Fruit fly (Drosophila melanogaster): ENCODE measurements around the gene CG32264.
A peak's percentile ranks its signal among the peaks of the same experiment; 100 is the strongest.

Gene CG32264

DNA sequence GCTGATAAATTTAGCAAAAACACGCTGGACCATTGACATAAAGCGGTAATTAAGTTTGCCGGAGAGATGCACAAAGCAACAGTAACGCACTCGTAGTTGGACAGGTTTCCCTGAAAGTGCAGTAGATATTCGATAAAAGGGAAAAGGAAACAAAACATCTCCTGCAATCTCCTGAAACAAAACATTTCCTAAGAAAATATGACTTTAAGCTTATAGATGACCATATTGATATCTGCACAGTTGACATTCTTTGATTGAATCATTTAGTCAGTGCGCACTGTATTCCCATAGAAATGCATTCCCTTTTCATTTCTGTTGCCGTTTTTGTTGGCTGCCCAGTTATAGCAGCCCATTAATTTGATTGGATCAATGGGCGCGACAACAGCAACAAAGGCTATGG is 46.6 kb upstream of the CG32264 start (continued):
- peak; percentile 48 for TF ChIP-seq CG10979 (tag; optimal IDR thresholded peaks at IDR 0.05)
- TF ChIP-seq Sox102F (GFP tag; optimal IDR thresholded peaks at IDR 0.05): peak; percentile 86
- TF ChIP-seq HLH3B (GFP tag; IDR thresholded peaks at IDR 0.05): peak; percentile 60
- TF ChIP-seq Atf3 (GFP tag; optimal IDR thresholded peaks at IDR 0.05): peak; percentile 21
- TF ChIP-seq CG17612 (GFP tag; IDR thresholded peaks at IDR 0.05): no peak
- peak; percentile 60 for TF ChIP-seq CG8089 (GFP tag; optimal IDR thresholded peaks at IDR 0.05)
- no peak for TF ChIP-seq CG32532 (GFP tag; IDR thresholded peaks at IDR 0.05)
- TF ChIP-seq Sin3A (optimal IDR thresholded peaks at IDR 0.05): no peak
- no peak for TF ChIP-seq CG4282 (GFP tag; optimal IDR thresholded peaks at IDR 0.05)
- no peak for TF ChIP-seq pb (GFP tag; optimal IDR thresholded peaks at IDR 0.05)
- TF ChIP-seq slbo (GFP tag; IDR thresholded peaks at IDR 0.05): no peak
- TF ChIP-seq Dek (tag; optimal IDR thresholded peaks at IDR 0.05): no peak
- peak; percentile 67 for TF ChIP-seq unpg (GFP tag; optimal IDR thresholded peaks at IDR 0.05)
- peak; percentile 23 for TF ChIP-seq nom (GFP tag; optimal IDR thresholded peaks at IDR 0.05)
- TF ChIP-seq corto (GFP tag; optimal IDR thresholded peaks at IDR 0.05): no peak
- TF ChIP-seq CG15514 (GFP tag; optimal IDR thresholded peaks at IDR 0.05): no peak
- no peak for TF ChIP-seq Bdp1 (GFP tag; optimal IDR thresholded peaks at IDR 0.05)
- TF ChIP-seq lilli (GFP tag; optimal IDR thresholded peaks at IDR 0.05): peak; percentile 44
- no peak for TF ChIP-seq CG10321 (GFP tag; IDR thresholded peaks at IDR 0.05)
- no peak for TF ChIP-seq unc-4 (GFP tag; IDR thresholded peaks at IDR 0.05; ENCODE audit: partially characterized antibody)
- peak; percentile 74 for TF ChIP-seq nmo (GFP tag; optimal IDR thresholded peaks at IDR 0.05)
- TF ChIP-seq CG17328 (GFP tag; IDR thresholded peaks at IDR 0.05): peak; percentile 73
- no peak for TF ChIP-seq Aef1 (GFP tag; IDR thresholded peaks at IDR 0.05)
- no peak for TF ChIP-seq Dll (GFP tag; IDR thresholded peaks at IDR 0.05; ENCODE audit: partially characterized antibody)
- peak; percentile 43 for TF ChIP-seq CG15269 (tag; optimal IDR thresholded peaks at IDR 0.05)
- peak; percentile 92 for TF ChIP-seq Med (GFP tag)
- TF ChIP-seq ham (GFP tag; IDR thresholded peaks at IDR 0.05): no peak
- TF ChIP-seq so (GFP tag; IDR thresholded peaks at IDR 0.05): no peak; the same call in 2 of the 3 replicates
- TF ChIP-seq CG4854 (GFP tag; optimal IDR thresholded peaks at IDR 0.05): no peak
- TF ChIP-seq CG8290 (GFP tag; optimal IDR thresholded peaks at IDR 0.05): no peak
- TF ChIP-seq CG8290 (tag; optimal IDR thresholded peaks at IDR 0.05): peak in 1 of 2 experiments; percentile 44
- TF ChIP-seq CG7556 (GFP tag; optimal IDR thresholded peaks at IDR 0.05): peak; percentile 22
- no peak for TF ChIP-seq MESR4 (GFP tag; optimal IDR thresholded peaks at IDR 0.05)
- peak; percentile 14; the same call in 1 of the 2 replicates for TF ChIP-seq E2f1 (GFP tag; IDR thresholded peaks at IDR 0.05)
- TF ChIP-seq wek (GFP tag; optimal IDR thresholded peaks at IDR 0.05): no peak
- no peak for TF ChIP-seq CG1792 (GFP tag; optimal IDR thresholded peaks at IDR 0.05)
- TF ChIP-seq vnd (GFP tag; IDR thresholded peaks at IDR 0.05; ENCODE audit: partially characterized antibody): no peak
- no peak for TF ChIP-seq CG12155 (GFP tag; optimal IDR thresholded peaks at IDR 0.05)
- no peak for TF ChIP-seq dimm (GFP tag; IDR thresholded peaks at IDR 0.05)
- 0 out of 2 replicates have a peak, but pooled peaks have one; percentile 45 for TF ChIP-seq sens-2 (GFP tag; IDR thresholded peaks at IDR 0.05)
- TF ChIP-seq CG4730 (GFP tag; IDR thresholded peaks at IDR 0.05): no peak; the same call in 1 of the 2 replicates
- TF ChIP-seq wdn (GFP tag; IDR thresholded peaks at IDR 0.05): no peak
- peak; percentile 6 for TF ChIP-seq maf-S (GFP tag; optimal IDR thresholded peaks at IDR 0.05)
- no peak for TF ChIP-seq seq (GFP tag; IDR thresholded peaks at IDR 0.05)
- TF ChIP-seq CG13894 (tag; optimal IDR thresholded peaks at IDR 0.05): no peak
- no peak for TF ChIP-seq Adf1 (GFP tag; IDR thresholded peaks at IDR 0.05)
- TF ChIP-seq Jarid2 (GFP tag; optimal IDR thresholded peaks at IDR 0.05): no peak
- TF ChIP-seq CG1024 (GFP tag; IDR thresholded peaks at IDR 0.05): no peak
- peak; percentile 60 for TF ChIP-seq jing (GFP tag; optimal IDR thresholded peaks at IDR 0.05)
- TF ChIP-seq CG2678 (tag; optimal IDR thresholded peaks at IDR 0.05): peak; percentile 34
- no peak for TF ChIP-seq CG11696 (GFP tag; IDR thresholded peaks at IDR 0.05)
- peak; percentile 36; the same call in 1 of the 2 replicates for TF ChIP-seq Ptx1 (GFP tag; IDR thresholded peaks at IDR 0.05)
